Fruit fly (Drosophila melanogaster): Measurements from ENCODE around the gene regucalcin.

DNA sequence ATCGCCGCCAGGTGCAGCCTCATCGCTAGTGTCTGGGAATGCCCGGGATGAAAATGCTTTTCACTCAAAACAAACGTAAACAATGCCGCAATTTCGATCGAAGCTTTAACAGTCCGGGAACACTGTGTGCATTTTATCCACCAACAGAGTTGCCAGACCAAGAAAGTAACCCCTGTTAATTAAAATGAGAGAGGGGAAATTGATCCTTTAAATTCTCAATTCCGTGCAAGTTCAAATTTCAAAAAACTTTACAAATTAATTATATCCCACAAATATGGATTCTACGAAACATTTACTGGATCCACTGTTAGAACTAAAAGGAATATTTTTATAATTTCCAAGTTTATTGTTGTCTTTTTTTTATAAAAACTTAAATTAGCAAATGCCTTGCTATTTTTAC, 24.5 kb upstream of the regucalcin start, which contains the start of gene gd:
- TF ChIP-seq pan (optimal IDR thresholded peaks at IDR 0.05) (no peak), N (GFP tag; optimal IDR thresholded peaks at IDR 0.05) (no peak)
